Fruit fly (Drosophila melanogaster) whole organism, embryonic: Measurements from ENCODE around the gene Dis3l2.

Experiments
- CG12769 ChIP-seq: fragments of 200-800 bp; sonication (Bioruptor generic); optimal IDR thresholded peaks from 2 replicates; lab custom pipeline; 2019; ENCODE audit warnings: missing biosample characterization, mild to moderate bottlenecking, missing genetic modification characterization, moderate library complexity
- seq ChIP-seq: fragments of 200-800 bp; sonication (Bioruptor generic); IDR thresholded peaks from 2 replicates; pipeline ENCODE4 v1.3.6; 2022; ENCODE audit warnings: missing biosample characterization, missing genetic modification characterization

DNA sequence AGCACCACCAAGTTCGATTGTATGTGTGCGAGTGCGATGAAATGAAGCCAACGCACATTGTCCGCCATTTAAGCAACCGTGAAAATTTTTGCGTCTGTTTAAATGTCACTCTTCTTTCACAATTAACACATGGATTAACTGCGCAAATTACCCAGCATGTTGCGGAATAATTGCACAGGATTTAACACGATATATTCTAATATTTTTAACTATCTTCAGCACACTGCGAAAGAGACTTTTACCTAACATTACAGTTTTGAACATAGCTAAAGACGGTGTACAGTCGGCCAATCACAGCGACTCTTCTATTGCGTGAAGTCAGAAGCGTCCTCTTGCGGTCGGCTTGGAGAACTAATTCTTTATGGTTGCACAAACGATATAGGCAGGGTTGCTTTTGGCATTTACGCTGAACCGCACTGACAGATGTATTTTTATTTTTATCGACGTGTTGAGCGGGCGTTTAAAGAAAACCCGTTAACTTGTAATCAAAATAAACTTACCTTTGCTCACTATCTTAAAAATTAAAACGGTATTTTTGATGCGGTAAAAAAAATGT is 34.2 kb downstream of the Dis3l2 start:
- TF ChIP-seq seq (GFP tag; lab: Robert Waterston, UW) (no peak), CG12769 (tag; lab: Kevin White, UChicago) (no peak)
